Fruit fly (Drosophila melanogaster): ENCODE results near the gene Stim.

Gene Stim

dm6 chrX:15940956-15941246, 650 bp upstream of the Stim start, which contains the start of gene CG8924:
TSS of gene CG8924 (plus strand) at chrX:15941077.
- TF ChIP-seq cnc (optimal IDR thresholded peaks at IDR 0.05) = no peak

- TF ChIP-seq CG7101 (tag; optimal IDR thresholded peaks at IDR 0.05) (peak; percentile 7), cic (GFP tag; optimal IDR thresholded peaks at IDR 0.05) (no peak)
Measured at dm6 chrX:15934226-15934547, 6.1 kb downstream of the Stim start.

dm6 chrX:15933504-15934225, 6.6 kb downstream of the Stim start, which contains the start of gene Ranbp16:
TSS of gene Ranbp16 (minus strand) at chrX:15933867.
- TF ChIP-seq CG12768 (GFP tag; optimal IDR thresholded peaks at IDR 0.05) = no peak
- no peak for TF ChIP-seq bab1 (GFP tag; optimal IDR thresholded peaks at IDR 0.05)
- no peak for TF ChIP-seq CG33017 (tag; optimal IDR thresholded peaks at IDR 0.05)
- peak; percentile 37 for TF ChIP-seq kay (GFP tag; ENCODE audit: borderline replicate concordance)
- no peak for TF ChIP-seq tj (GFP tag; optimal IDR thresholded peaks at IDR 0.05)

- TF ChIP-seq cnc (optimal IDR thresholded peaks at IDR 0.05) (no peak), kay (GFP tag; ENCODE audit: borderline replicate concordance) (no peak), Mnt (GFP tag; optimal IDR thresholded peaks at IDR 0.05) (no peak), CG33017 (tag; optimal IDR thresholded peaks at IDR 0.05) (no peak), Crg-1 (GFP tag; optimal IDR thresholded peaks at IDR 0.05) (no peak), CG7045 (GFP tag; optimal IDR thresholded peaks at IDR 0.05) (no peak)
Measured at dm6 chrX:15924805-15925204, 15.4 kb downstream of the Stim start, which contains the start of gene Lcch3. TSS of gene Lcch3 (plus strand) at chrX:15925105.

dm6 chrX:15921655-15922054, 18.6 kb downstream of the Stim start, which contains the start of gene CG8916:
TSS of gene CG8916 (plus strand) at chrX:15921955.
- TF ChIP-seq bab1 (GFP tag; optimal IDR thresholded peaks at IDR 0.05) = no peak

dm6 chrX:15910570-15910969, 29.7 kb downstream of the Stim start, which contains the start of gene Lrp4:
TSS of gene Lrp4 (plus strand) at chrX:15910870.
- no peak for TF ChIP-seq CG33017 (tag; optimal IDR thresholded peaks at IDR 0.05)

- no peak for TF ChIP-seq CG11617 (GFP tag; optimal IDR thresholded peaks at IDR 0.05)
- TF ChIP-seq bab1 (GFP tag; optimal IDR thresholded peaks at IDR 0.05) = peak; percentile 13
- TF ChIP-seq Mnt (GFP tag; optimal IDR thresholded peaks at IDR 0.05) = peak; percentile 8
Measured at dm6 chrX:15909564-15910284, 30.5 kb downstream of the Stim start, which contains the start of gene CycD. TSS of gene CycD (minus strand) at chrX:15909676.

dm6 chrX:15893732-15894264, 46.5 kb downstream of the Stim start:
- TF ChIP-seq tj (GFP tag; optimal IDR thresholded peaks at IDR 0.05) (no peak), CG1620 (GFP tag; optimal IDR thresholded peaks at IDR 0.05) (no peak), CG14711 (tag; optimal IDR thresholded peaks at IDR 0.05) (no peak), CG7045 (GFP tag; optimal IDR thresholded peaks at IDR 0.05) (no peak)

- TF ChIP-seq CG14711 (tag; optimal IDR thresholded peaks at IDR 0.05) = peak; percentile 22
- no peak for TF ChIP-seq Clk (GFP tag; optimal IDR thresholded peaks at IDR 0.05)
- TF ChIP-seq toe (GFP tag; optimal IDR thresholded peaks at IDR 0.05) = no peak
- no peak for TF ChIP-seq kay (GFP tag; ENCODE audit: borderline replicate concordance)
- no peak for TF ChIP-seq cnc (optimal IDR thresholded peaks at IDR 0.05)
- TF ChIP-seq CG7101 (tag; optimal IDR thresholded peaks at IDR 0.05) = peak; percentile 64
- TF ChIP-seq tj (GFP tag; optimal IDR thresholded peaks at IDR 0.05) = peak; percentile 38
- peak; percentile 46 for TF ChIP-seq CG11617 (GFP tag; optimal IDR thresholded peaks at IDR 0.05)
- no peak for TF ChIP-seq Hr96 (GFP tag; optimal IDR thresholded peaks at IDR 0.05)
- TF ChIP-seq bab1 (GFP tag; optimal IDR thresholded peaks at IDR 0.05) = peak; percentile 19
- peak; percentile 6 for TF ChIP-seq CG33017 (tag; optimal IDR thresholded peaks at IDR 0.05)
- no peak for TF ChIP-seq CG7045 (GFP tag; optimal IDR thresholded peaks at IDR 0.05)
- peak; percentile 64 for TF ChIP-seq Mnt (GFP tag; optimal IDR thresholded peaks at IDR 0.05)
- TF ChIP-seq pad (GFP tag; optimal IDR thresholded peaks at IDR 0.05) = peak; percentile 31
- no peak for TF ChIP-seq CG1620 (GFP tag; optimal IDR thresholded peaks at IDR 0.05)
Measured at dm6 chrX:15891606-15892345, 48.5 kb downstream of the Stim start, which contains the start of gene shi. TSS of gene shi (plus strand) at chrX:15892116.

All from whole organism, adult.